Worm (Caenorhabditis elegans): Measurements from ENCODE around the gene Y43F8B.29.

ce11 chrV:19490461-19490860, 941 bp upstream of the Y43F8B.29 start, which contains the start of gene Y43F8B.7:
- TF ChIP-seq lin-15B (tag; optimal IDR thresholded peaks at IDR 0.05), result no peak
- TF ChIP-seq nhr-76 (tag; optimal IDR thresholded peaks at IDR 0.05), result no peak
- TF ChIP-seq attf-4 (tag; optimal IDR thresholded peaks at IDR 0.05), result no peak
- no peak for TF ChIP-seq egl-43 (GFP tag; IDR thresholded peaks at IDR 0.05)
- TF ChIP-seq ctbp-1 (GFP tag; IDR thresholded peaks at IDR 0.05), result no peak
